Worm (Caenorhabditis elegans): ENCODE measurements around the gene srh-215.

DNA sequence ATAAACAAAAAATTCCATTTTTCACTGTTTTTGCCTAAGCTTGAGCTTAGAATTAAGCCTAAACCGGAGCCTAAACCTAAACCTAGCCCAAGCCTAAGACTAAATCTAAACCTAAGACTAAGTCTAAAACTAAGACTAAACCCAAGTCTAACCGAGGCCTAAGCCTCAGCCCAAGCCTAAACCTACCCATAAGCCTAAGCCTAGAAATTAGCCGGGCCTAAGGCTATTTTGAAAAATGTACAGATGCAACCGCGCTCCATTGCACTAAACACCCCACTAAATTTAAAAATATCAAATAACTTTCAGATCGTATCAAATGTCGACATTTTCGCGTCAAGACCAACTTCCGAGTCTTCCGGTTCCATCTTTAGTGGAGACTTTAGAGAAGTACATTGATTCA is 16.6 kb downstream of the srh-215 start, which contains the start of gene T20B3.1:
- no peak for TF ChIP-seq gmeb-1 (tag; optimal IDR thresholded peaks at IDR 0.05)
- TF ChIP-seq ztf-4 (tag; optimal IDR thresholded peaks at IDR 0.05), result no peak
- no peak for TF ChIP-seq nhr-23 (tag; optimal IDR thresholded peaks at IDR 0.05)
- no peak for TF ChIP-seq nhr-237 (tag; optimal IDR thresholded peaks at IDR 0.05)
- TF ChIP-seq fos-1 (tag; optimal IDR thresholded peaks at IDR 0.05), result no peak
- TF ChIP-seq mbf-1 (tag; optimal IDR thresholded peaks at IDR 0.05), result no peak
- TF ChIP-seq lin-13 (GFP tag; optimal IDR thresholded peaks at IDR 0.05), result no peak

Measured in whole organism, L2 larva.